Worm (Caenorhabditis elegans) whole organism, young adult: ENCODE measurements around the gene cutl-24.

ENCODE experiments used
- B0019.2 ChIP-seq: fragments of 200-800 bp; sonication (Bioruptor generic); conservative IDR thresholded peaks from 2 replicates; pipeline ENCODE4 v1.3.6; 2022; ENCODE audit warnings: missing genetic modification reagents, missing genetic modification characterization, missing compliant biosample characterization
- Y95B8A.8 ChIP-seq: fragments of 200-800 bp; sonication (Bioruptor generic); IDR thresholded peaks from 2 replicates; pipeline ENCODE4 v1.3.6; 2022; ENCODE audit warnings: missing genetic modification reagents, missing genetic modification characterization, missing compliant biosample characterization
- chd-7 ChIP-seq: sonication (generic microtip); optimal IDR thresholded peaks from 2 replicates; lab custom pipeline; 2016; ENCODE audit warnings: mild to moderate bottlenecking, missing genetic modification characterization, moderate library complexity, missing compliant biosample characterization
- dpff-1 ChIP-seq: sonication (generic microtip); optimal IDR thresholded peaks from 2 replicates; lab custom pipeline; 2017; ENCODE audit warnings: mild to moderate bottlenecking, missing genetic modification characterization, missing compliant biosample characterization
- dpl-1 ChIP-seq: fragments of 150-350 bp; optimal IDR thresholded peaks from 2 replicates; lab custom pipeline; 2014; ENCODE audit warnings: missing biosample characterization, missing genetic modification reagents, missing genetic modification characterization
- let-526 ChIP-seq: fragments of 200-800 bp; sonication (Bioruptor generic); IDR thresholded peaks from 2 replicates; pipeline ENCODE4 v1.3.6; 2022; ENCODE audit warnings: missing genetic modification reagents, missing genetic modification characterization, missing compliant biosample characterization
- nhr-90 ChIP-seq: sonication (generic microtip); optimal IDR thresholded peaks from 2 replicates; lab custom pipeline; 2016; ENCODE audit warnings: missing genotype, mild to moderate bottlenecking, missing genetic modification characterization, missing compliant biosample characterization
- snpc-1.3 ChIP-seq: sonication (generic microtip); optimal IDR thresholded peaks from 2 replicates; lab custom pipeline; 2017; ENCODE audit warnings: missing genetic modification characterization, mild to moderate bottlenecking, missing compliant biosample characterization, antibody characterized with exemption, moderate library complexity, missing genotype, missing genetic modification reagents; ENCODE audit not compliant: insufficient read depth
- snpc-4 ChIP-seq, 5 experiments: fragments of 150-350 bp in 1 of 5; sonication (generic microtip) in 4 of 5; optimal IDR thresholded peaks; 2 replicates each; lab custom pipeline; 2014 to 2018; ENCODE audit warnings: missing genetic modification characterization in 5 of 5, missing biosample characterization in 3 of 5, antibody characterized with exemption in 2 of 5, mild to moderate bottlenecking in 2 of 5, missing compliant biosample characterization in 2 of 5, missing genotype in 2 of 5, moderate library complexity in 2 of 5, missing genetic modification reagents in 1 of 5
- tbx-9 ChIP-seq: sonication (generic microtip); optimal IDR thresholded peaks from 2 replicates; lab custom pipeline; 2016; ENCODE audit warnings: borderline replicate concordance, missing genetic modification characterization, inconsistent platforms, missing compliant biosample characterization
- unc-62 ChIP-seq: fragments of 150-350 bp; optimal IDR thresholded peaks from 2 replicates; lab custom pipeline; 2014; ENCODE audit warnings: missing biosample characterization, missing genetic modification reagents, missing genetic modification characterization
- ztf-18 ChIP-seq: sonication (generic microtip); optimal IDR thresholded peaks from 2 replicates; lab custom pipeline; 2016; ENCODE audit warnings: missing genotype, mild to moderate bottlenecking, missing genetic modification characterization, missing compliant biosample characterization

ce11 chrIV:125881-126781, 38.7 kb upstream of the cutl-24 start, which contains the start of the genes grld-1 and cox-6C:
- TF ChIP-seq let-526 (GFP tag; lab: Robert Waterston, UW) (no peak), snpc-1.3 (tag; lab: Kevin White, UChicago) (peak; percentile 25), Y95B8A.8 (GFP tag; lab: Robert Waterston, UW) (no peak), ztf-18 (tag; lab: Kevin White, UChicago) (no peak), unc-62 (GFP tag; lab: Kevin White, UChicago) (no peak), B0019.2 (GFP tag; lab: Robert Waterston, UW) (no peak), dpff-1 (tag; lab: Kevin White, UChicago) (no peak), dpl-1 (GFP tag; lab: Kevin White, UChicago) (no peak), snpc-4 (GFP tag; optimal IDR thresholded peaks at IDR 0.05; lab: Kevin White, UChicago) (no peak), snpc-4 (tag; optimal IDR thresholded peaks at IDR 0.05; lab: Kevin White, UChicago) (peak in 2 of 4 experiments; percentile 10 to 52), nhr-90 (no peak), chd-7 (no peak), tbx-9 (tag; lab: Kevin White, UChicago) (no peak)
